Worm (Caenorhabditis elegans) whole organism, L4 larva: ENCODE data around the gene cnt-2.

Experiments
- F10B5.3 ChIP-seq: sonication (generic microtip); optimal IDR thresholded peaks from 2 replicates; lab custom pipeline; 2016; ENCODE audit warnings: mild to moderate bottlenecking, missing genetic modification characterization, missing compliant biosample characterization
- attf-4 ChIP-seq: sonication (generic microtip); optimal IDR thresholded peaks from 3 replicates; lab custom pipeline; 2017; ENCODE audit warnings: missing biosample characterization, missing genetic modification characterization
- hlh-30 ChIP-seq: sonication (generic microtip); optimal IDR thresholded peaks from 2 replicates; lab custom pipeline; 2017; ENCODE audit warnings: antibody characterized with exemption, mild to moderate bottlenecking, missing genetic modification characterization, missing compliant biosample characterization; ENCODE audit not compliant: insufficient read depth
- hmg-1.1 ChIP-seq: fragments of 200-800 bp; sonication (Bioruptor generic); IDR thresholded peaks from 2 replicates; pipeline ENCODE4 v1.3.6; 2022; ENCODE audit warnings: missing genetic modification reagents, missing genetic modification characterization, missing compliant biosample characterization
- jun-1 ChIP-seq: fragments of 150-350 bp; optimal IDR thresholded peaks from 2 replicates; lab custom pipeline; 2014; ENCODE audit warnings: missing biosample characterization, missing genetic modification reagents, missing genetic modification characterization
- lin-15B ChIP-seq: fragments of 150-350 bp; sonication (generic microtip); optimal IDR thresholded peaks from 3 replicates; lab custom pipeline; 2014; ENCODE audit warnings: missing biosample characterization, missing genetic modification characterization
- madf-5 ChIP-seq, 2 experiments: fragments of 200-800 bp; sonication (Bioruptor generic); IDR thresholded peaks; 2 replicates each; pipeline ENCODE4 v1.3.6; 2022; ENCODE audit warnings: missing compliant biosample characterization in 2 of 2, missing genetic modification characterization in 2 of 2
- madf-9 ChIP-seq: fragments of 200-800 bp; sonication (Bioruptor generic); conservative IDR thresholded peaks from 2 replicates; pipeline ENCODE4 v1.3.6; 2022; ENCODE audit warnings: missing genetic modification reagents, missing genetic modification characterization, missing compliant biosample characterization
- nhr-237 ChIP-seq: sonication (generic microtip); optimal IDR thresholded peaks from 2 replicates; lab custom pipeline; 2017; ENCODE audit warnings: missing biosample characterization, missing genetic modification characterization
- nhr-41 ChIP-seq: fragments of 200-800 bp; sonication (Bioruptor generic); IDR thresholded peaks from 2 replicates; pipeline ENCODE4 v1.3.6; 2022; ENCODE audit warnings: missing genetic modification reagents, missing genetic modification characterization, missing compliant biosample characterization

- TF ChIP-seq jun-1 (tag; lab: Kevin White, UChicago) (no peak), lin-15B (tag; lab: Kevin White, UChicago) (no peak), nhr-237 (no peak), F10B5.3 (tag; lab: Kevin White, UChicago) (no peak), madf-9 (GFP tag; lab: Robert Waterston, UW) (no peak), hlh-30 (tag; lab: Kevin White, UChicago) (peak; percentile 42), madf-5 (GFP tag; IDR thresholded peaks at IDR 0.05; lab: Robert Waterston, UW) (no peak), hmg-1.1 (GFP tag; lab: Robert Waterston, UW) (no peak), attf-4 (tag; lab: Kevin White, UChicago) (no peak), nhr-41 (GFP tag; lab: Robert Waterston, UW) (no peak)
Observed at ce11 chrIII:10636493-10637031, 18.3 kb upstream of the cnt-2 start.
